Worm (Caenorhabditis elegans) whole organism, young adult: ENCODE measurements around the gene syg-1.

Experiments
- C06A6.2 ChIP-seq: fragments of 200-800 bp; sonication (Bioruptor generic); conservative IDR thresholded peaks from 2 replicates; pipeline ENCODE4 v1.3.6; 2022; ENCODE audit warnings: missing genetic modification characterization, missing compliant biosample characterization
- D2030.7 ChIP-seq: fragments of 200-800 bp; sonication (Bioruptor generic); IDR thresholded peaks from 2 replicates; pipeline ENCODE4 v1.3.6; 2022; ENCODE audit warnings: missing genetic modification reagents, missing genetic modification characterization, missing compliant biosample characterization
- F23B12.7 ChIP-seq: sonication (generic microtip); optimal IDR thresholded peaks from 2 replicates; lab custom pipeline; 2017; ENCODE audit warnings: missing genetic modification characterization, mild to moderate bottlenecking, missing compliant biosample characterization, antibody characterized with exemption, moderate library complexity; ENCODE audit not compliant: insufficient read depth
- F49E8.2 ChIP-seq: sonication (generic microtip); optimal IDR thresholded peaks from 3 replicates; lab custom pipeline; 2017; ENCODE audit warnings: missing genetic modification characterization, mild to moderate bottlenecking, missing compliant biosample characterization, antibody characterized with exemption, moderate library complexity; ENCODE audit not compliant: insufficient read depth
- F52B5.7 ChIP-seq: sonication (generic microtip); optimal IDR thresholded peaks from 2 replicates; lab custom pipeline; 2016; ENCODE audit warnings: mild to moderate bottlenecking, missing genetic modification characterization, missing compliant biosample characterization
- F57A8.1 ChIP-seq: fragments of 200-800 bp; sonication (Bioruptor generic); optimal IDR thresholded peaks from 2 replicates; lab custom pipeline; 2018; ENCODE audit warnings: mild to moderate bottlenecking, missing genetic modification characterization, moderate library complexity, missing compliant biosample characterization
- T07F8.4 ChIP-seq: sonication (generic microtip); optimal IDR thresholded peaks from 2 replicates; lab custom pipeline; 2016; ENCODE audit warnings: mild to moderate bottlenecking, missing genetic modification characterization, moderate library complexity, missing compliant biosample characterization
- T26A5.8 ChIP-seq: sonication (generic microtip); optimal IDR thresholded peaks from 2 replicates; lab custom pipeline; 2016; ENCODE audit warnings: missing genetic modification characterization, missing compliant biosample characterization
- Y53F4B.3 ChIP-seq: fragments of 200-800 bp; sonication (Bioruptor generic); IDR thresholded peaks from 2 replicates; pipeline ENCODE4 v1.3.6; 2022; ENCODE audit warnings: missing genetic modification reagents, missing genetic modification characterization, missing compliant biosample characterization
- Y56A3A.18 ChIP-seq: fragments of 200-800 bp; sonication (Bioruptor generic); IDR thresholded peaks from 2 replicates; pipeline ENCODE4 v1.3.6; 2022; ENCODE audit warnings: missing genetic modification reagents, missing genetic modification characterization, missing compliant biosample characterization
- Y79H2A.3 ChIP-seq: fragments of 200-800 bp; sonication (Bioruptor generic); conservative IDR thresholded peaks from 2 replicates; pipeline ENCODE4 v1.3.6; 2022; ENCODE audit warnings: missing genetic modification reagents, missing genetic modification characterization, missing compliant biosample characterization
- Y95B8A.8 ChIP-seq: fragments of 200-800 bp; sonication (Bioruptor generic); IDR thresholded peaks from 2 replicates; pipeline ENCODE4 v1.3.6; 2022; ENCODE audit warnings: missing genetic modification reagents, missing genetic modification characterization, missing compliant biosample characterization
- akir-1 ChIP-seq: fragments of 200-800 bp; sonication (Bioruptor generic); optimal IDR thresholded peaks from 2 replicates; lab custom pipeline; 2018; ENCODE audit warnings: mild to moderate bottlenecking, missing genetic modification characterization, moderate library complexity, missing compliant biosample characterization
- aptf-2 ChIP-seq: fragments of 200-800 bp; sonication (Bioruptor generic); conservative IDR thresholded peaks from 2 replicates; pipeline ENCODE4 v1.3.6; 2022; ENCODE audit warnings: missing genetic modification reagents, missing genetic modification characterization, missing compliant biosample characterization
- athp-1 ChIP-seq: sonication (generic microtip); optimal IDR thresholded peaks from 2 replicates; lab custom pipeline; 2017; ENCODE audit warnings: mild to moderate bottlenecking, missing genetic modification characterization, missing compliant biosample characterization
- attf-3 ChIP-seq: fragments of 200-800 bp; sonication (Bioruptor generic); conservative IDR thresholded peaks from 2 replicates; pipeline ENCODE4 v1.3.6; 2022; ENCODE audit warnings: missing genetic modification reagents, missing genetic modification characterization, missing compliant biosample characterization
- cebp-1 ChIP-seq, 2 experiments: fragments of 200-800 bp in 1 of 2; sonication (Bioruptor generic) in 1 of 2; sonication (generic microtip) in 1 of 2; IDR thresholded peaks in 1 of 2; optimal IDR thresholded peaks in 1 of 2; 2 replicates each; pipeline versions ENCODE4 v1.3.6 to Lab custom; 2017 to 2022; ENCODE audit warnings: missing compliant biosample characterization in 2 of 2, missing genetic modification characterization in 2 of 2, mild to moderate bottlenecking in 1 of 2, missing genetic modification reagents in 1 of 2, moderate library complexity in 1 of 2
- ceh-40 ChIP-seq: fragments of 200-800 bp; sonication (Bioruptor generic); IDR thresholded peaks from 2 replicates; pipeline ENCODE4 v1.3.6; 2022; ENCODE audit warnings: missing genetic modification characterization, missing compliant biosample characterization
- ceh-79 ChIP-seq: sonication (generic microtip); optimal IDR thresholded peaks from 2 replicates; lab custom pipeline; 2017; ENCODE audit warnings: mild to moderate bottlenecking, missing genetic modification characterization, missing compliant biosample characterization
- chd-7 ChIP-seq: sonication (generic microtip); optimal IDR thresholded peaks from 2 replicates; lab custom pipeline; 2016; ENCODE audit warnings: mild to moderate bottlenecking, missing genetic modification characterization, moderate library complexity, missing compliant biosample characterization
- die-1 ChIP-seq: sonication (generic microtip); optimal IDR thresholded peaks from 2 replicates; lab custom pipeline; 2016; ENCODE audit warnings: missing genotype, mild to moderate bottlenecking, missing genetic modification characterization, missing compliant biosample characterization
- dox-1 ChIP-seq: fragments of 200-800 bp; sonication (Bioruptor generic); IDR thresholded peaks from 2 replicates; pipeline ENCODE4 v1.3.6; 2022; ENCODE audit warnings: missing genetic modification reagents, missing genetic modification characterization, missing compliant biosample characterization
- ets-4 ChIP-seq: fragments of 200-800 bp; sonication (Bioruptor generic); optimal IDR thresholded peaks from 2 replicates; lab custom pipeline; 2018; ENCODE audit warnings: mild to moderate bottlenecking, missing genetic modification characterization, missing compliant biosample characterization
- fkh-3 ChIP-seq: sonication (generic microtip); optimal IDR thresholded peaks from 2 replicates; lab custom pipeline; 2016; ENCODE audit warnings: mild to moderate bottlenecking, missing genetic modification characterization, missing compliant biosample characterization
- let-607 ChIP-seq, 2 experiments: fragments of 200-800 bp in 1 of 2; sonication (Bioruptor generic) in 1 of 2; sonication (generic microtip) in 1 of 2; optimal IDR thresholded peaks; 2 replicates each; lab custom pipeline; 2016 to 2018; ENCODE audit warnings: mild to moderate bottlenecking in 2 of 2, missing compliant biosample characterization in 2 of 2, missing genetic modification characterization in 2 of 2, moderate library complexity in 2 of 2, missing genotype in 1 of 2
- lin-26 ChIP-seq: fragments of 200-800 bp; sonication (Bioruptor generic); IDR thresholded peaks from 2 replicates; pipeline ENCODE4 v1.3.6; 2022; ENCODE audit warnings: missing genetic modification reagents, missing genetic modification characterization, missing compliant biosample characterization
- mxl-1 ChIP-seq: sonication (generic microtip); optimal IDR thresholded peaks from 2 replicates; lab custom pipeline; 2016; ENCODE audit warnings: missing genetic modification characterization, missing compliant biosample characterization
- nhr-80 ChIP-seq: sonication (generic microtip); optimal IDR thresholded peaks from 2 replicates; lab custom pipeline; 2016; ENCODE audit warnings: missing genetic modification characterization, missing compliant biosample characterization
- nhr-90 ChIP-seq: sonication (generic microtip); optimal IDR thresholded peaks from 2 replicates; lab custom pipeline; 2016; ENCODE audit warnings: missing genotype, mild to moderate bottlenecking, missing genetic modification characterization, missing compliant biosample characterization
- rec-8 ChIP-seq, 2 experiments: sonication (generic microtip); optimal IDR thresholded peaks; 2 replicates each; lab custom pipeline; 2016; ENCODE audit warnings: mild to moderate bottlenecking in 2 of 2, missing genetic modification characterization in 2 of 2, missing genetic modification reagents in 2 of 2, missing genotype in 2 of 2, missing biosample characterization in 1 of 2, missing compliant biosample characterization in 1 of 2, moderate library complexity in 1 of 2
- snpc-4 ChIP-seq, 5 experiments: fragments of 150-350 bp in 1 of 5; sonication (generic microtip) in 4 of 5; optimal IDR thresholded peaks; 2 replicates each; lab custom pipeline; 2014 to 2018; ENCODE audit warnings: missing genetic modification characterization in 5 of 5, missing biosample characterization in 3 of 5, antibody characterized with exemption in 2 of 5, mild to moderate bottlenecking in 2 of 5, missing compliant biosample characterization in 2 of 5, missing genotype in 2 of 5, moderate library complexity in 2 of 5, missing genetic modification reagents in 1 of 5
- somi-1 ChIP-seq: fragments of 200-800 bp; sonication (Bioruptor generic); optimal IDR thresholded peaks from 2 replicates; lab custom pipeline; 2018; ENCODE audit warnings: mild to moderate bottlenecking, missing genetic modification characterization, missing compliant biosample characterization
- sptf-2 ChIP-seq: fragments of 200-800 bp; sonication (Bioruptor generic); optimal IDR thresholded peaks from 2 replicates; lab custom pipeline; 2018; ENCODE audit warnings: mild to moderate bottlenecking, missing genetic modification characterization, missing compliant biosample characterization
- tbp1 ChIP-seq: fragments of 200-800 bp; sonication (Bioruptor generic); optimal IDR thresholded peaks from 2 replicates; lab custom pipeline; 2018; ENCODE audit warnings: mild to moderate bottlenecking, missing genetic modification characterization, missing compliant biosample characterization
- tbx-9 ChIP-seq: sonication (generic microtip); optimal IDR thresholded peaks from 2 replicates; lab custom pipeline; 2016; ENCODE audit warnings: borderline replicate concordance, missing genetic modification characterization, inconsistent platforms, missing compliant biosample characterization
- unc-62 ChIP-seq: fragments of 150-350 bp; optimal IDR thresholded peaks from 2 replicates; lab custom pipeline; 2014; ENCODE audit warnings: missing biosample characterization, missing genetic modification reagents, missing genetic modification characterization
- xnd-1 ChIP-seq: sonication (generic microtip); optimal IDR thresholded peaks from 2 replicates; lab custom pipeline; 2016; ENCODE audit warnings: missing genotype, missing genetic modification reagents, missing genetic modification characterization, missing compliant biosample characterization
- zfh-2 ChIP-seq: fragments of 200-800 bp; sonication (Bioruptor generic); conservative IDR thresholded peaks from 2 replicates; pipeline ENCODE4 v1.3.6; 2022; ENCODE audit warnings: missing genetic modification reagents, missing genetic modification characterization, missing compliant biosample characterization
- zim-3 ChIP-seq: sonication (generic microtip); optimal IDR thresholded peaks from 2 replicates; lab custom pipeline; 2017; ENCODE audit warnings: mild to moderate bottlenecking, missing genetic modification characterization, moderate library complexity, missing compliant biosample characterization
- ztf-3 ChIP-seq: fragments of 200-800 bp; sonication (Bioruptor generic); optimal IDR thresholded peaks from 2 replicates; lab custom pipeline; 2018; ENCODE audit warnings: mild to moderate bottlenecking, missing genetic modification characterization, missing compliant biosample characterization
- ztf-6 ChIP-seq: fragments of 200-800 bp; sonication (Bioruptor generic); IDR thresholded peaks from 2 replicates; pipeline ENCODE4 v1.3.6; 2022; ENCODE audit warnings: missing genetic modification reagents, missing genetic modification characterization, missing compliant biosample characterization

syg-1 gene

DNA sequence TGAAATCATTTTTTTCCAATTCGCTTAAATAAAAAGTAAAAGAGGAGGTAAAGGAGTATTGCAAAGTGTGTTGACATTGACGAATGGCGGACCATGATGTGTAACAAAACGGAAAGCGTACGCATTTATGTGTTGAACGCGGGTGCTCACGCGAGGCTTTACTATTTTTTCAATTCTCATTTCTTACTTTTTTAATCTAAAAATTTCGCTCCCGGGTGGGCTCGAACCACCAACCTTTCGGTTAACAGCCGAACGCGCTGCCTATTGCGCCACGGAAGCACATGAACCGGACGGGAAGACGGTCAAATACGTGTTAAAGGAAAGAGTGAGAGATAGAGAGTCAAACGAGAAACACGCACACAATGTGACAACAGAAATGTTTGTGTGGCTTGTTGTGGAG lies 34.2 kb upstream of the syg-1 start (continued):
- TF ChIP-seq fkh-3 (tag; lab: Kevin White, UChicago) = peak; percentile 51
- peak; percentile 76 for TF ChIP-seq akir-1 (GFP tag; lab: Kevin White, UChicago)
- no peak for TF ChIP-seq tbx-9
- TF ChIP-seq F49E8.2 (tag; lab: Kevin White, UChicago) = peak; percentile 42
- no peak for TF ChIP-seq sptf-2 (GFP tag; lab: Kevin White, UChicago)
- 0 out of 2 replicates have a peak, but pooled peaks have one; percentile 20 for TF ChIP-seq ztf-6
- TF ChIP-seq F52B5.7 (tag; lab: Kevin White, UChicago) = peak; percentile 60
- no peak for TF ChIP-seq ztf-3 (GFP tag; lab: Kevin White, UChicago)
- peak; percentile 92; the same call in 1 of the 2 replicates for TF ChIP-seq lin-26 (GFP tag; lab: Robert Waterston, UW)
- TF ChIP-seq zim-3 = peak; percentile 72

DNA sequence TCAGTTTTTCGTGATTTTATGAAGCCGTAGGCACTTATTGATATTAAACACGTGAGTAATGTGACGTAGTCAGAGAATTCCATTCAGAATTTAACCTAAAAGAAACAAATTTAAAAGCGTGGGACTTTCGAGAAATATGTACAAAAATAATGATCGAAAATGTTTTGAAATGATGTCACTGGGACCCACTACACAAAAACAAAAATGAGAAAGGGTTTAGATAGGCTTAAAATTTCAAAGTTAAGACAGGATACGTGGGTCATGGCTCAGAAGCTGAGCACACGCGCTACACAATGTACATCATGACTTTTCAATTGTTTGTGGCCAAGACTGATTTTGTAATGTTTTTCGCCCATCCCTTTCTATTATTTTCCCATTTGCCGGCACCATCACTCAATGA lies 33.8 kb upstream of the syg-1 start, which contains the start of gene smvt-1:
Gene smvt-1, minus strand, starts transcription at position 101 of the 400 bp plus-strand sequence.
- TF ChIP-seq xnd-1 (tag; lab: Kevin White, UChicago) = no peak
- TF ChIP-seq C06A6.2 (GFP tag; lab: Robert Waterston, UW) = no peak
- TF ChIP-seq, all 124 proteins: peak for 0

DNA sequence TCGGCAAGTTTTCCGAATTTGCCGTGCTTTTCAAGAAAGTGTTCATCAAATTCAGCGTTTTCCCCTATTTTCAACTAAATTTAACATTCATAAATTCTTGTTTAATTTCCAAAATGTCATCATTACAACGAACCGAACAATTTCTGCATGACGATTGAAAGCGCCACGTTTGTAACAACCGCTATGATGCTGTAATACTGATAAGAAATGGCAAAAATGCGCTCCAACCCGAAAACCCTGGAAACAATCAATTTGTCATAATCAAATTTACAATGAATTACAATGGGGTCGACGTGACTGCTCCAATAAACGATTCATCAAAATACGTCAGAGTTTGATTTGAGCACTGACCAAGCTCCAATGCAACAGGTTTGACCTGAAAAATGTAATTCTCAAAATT lies 29.5 kb upstream of the syg-1 start:
- TF ChIP-seq T07F8.4 (tag; lab: Kevin White, UChicago) (no peak), let-607 (tag; optimal IDR thresholded peaks at IDR 0.05; lab: Kevin White, UChicago) (peak in 1 of 2 experiments; percentile 7), unc-62 (GFP tag; lab: Kevin White, UChicago) (no peak), die-1 (tag; lab: Kevin White, UChicago) (no peak), Y53F4B.3 (GFP tag; lab: Robert Waterston, UW) (no peak), aptf-2 (GFP tag; lab: Robert Waterston, UW) (no peak), F23B12.7 (tag; lab: Kevin White, UChicago) (no peak), chd-7 (no peak), mxl-1 (tag; lab: Kevin White, UChicago) (no peak), F52B5.7 (tag; lab: Kevin White, UChicago) (no peak), Y56A3A.18 (GFP tag; lab: Robert Waterston, UW) (no peak), D2030.7 (no peak), athp-1 (tag; lab: Kevin White, UChicago) (no peak), dox-1 (0 out of 2 replicates have a peak, but pooled peaks have one; percentile 38), nhr-80 (tag; lab: Kevin White, UChicago) (peak; percentile 75), snpc-4 (GFP tag; optimal IDR thresholded peaks at IDR 0.05; lab: Kevin White, UChicago) (no peak), snpc-4 (tag; optimal IDR thresholded peaks at IDR 0.05; lab: Kevin White, UChicago) (no peak)

DNA sequence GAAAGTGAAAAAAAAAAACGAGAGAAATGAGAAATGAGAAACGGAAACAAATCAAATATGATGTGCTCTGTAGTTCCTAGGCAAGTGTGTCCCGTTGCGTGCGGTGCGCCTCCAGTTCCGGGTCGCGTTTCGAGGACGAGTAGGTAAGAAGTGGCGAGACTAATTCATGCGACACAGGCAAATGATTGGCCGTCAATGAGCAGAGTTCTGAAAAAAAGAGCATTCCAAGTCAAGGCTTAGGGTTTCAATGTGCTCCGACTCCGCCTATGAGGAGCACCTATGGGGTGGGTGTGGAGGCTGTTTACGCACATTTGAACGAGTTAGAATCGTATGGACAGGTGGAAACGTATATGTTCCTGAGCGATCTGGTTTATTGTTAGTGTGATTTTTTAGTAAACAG lies 28.2 kb upstream of the syg-1 start:
- TF ChIP-seq rec-8 (tag; optimal IDR thresholded peaks at IDR 0.05; lab: Kevin White, UChicago) (no peak), T26A5.8 (tag; lab: Kevin White, UChicago) (no peak), Y79H2A.3 (GFP tag; lab: Robert Waterston, UW) (no peak), unc-62 (GFP tag; lab: Kevin White, UChicago) (no peak), ceh-40 (GFP tag; lab: Robert Waterston, UW) (no peak), Y56A3A.18 (GFP tag; lab: Robert Waterston, UW) (no peak), tbp1 (GFP tag; lab: Kevin White, UChicago) (peak; percentile 2), cebp-1 (GFP tag; IDR thresholded peaks at IDR 0.05; lab: Robert Waterston, UW) (no peak), cebp-1 (tag; optimal IDR thresholded peaks at IDR 0.05; lab: Kevin White, UChicago) (peak; percentile 24), somi-1 (GFP tag; lab: Kevin White, UChicago) (no peak), nhr-80 (tag; lab: Kevin White, UChicago) (peak; percentile 93), nhr-90 (peak; percentile 15), ceh-79 (tag; lab: Kevin White, UChicago) (no peak), ets-4 (GFP tag; lab: Kevin White, UChicago) (peak; percentile 82), Y95B8A.8 (0 out of 2 replicates have a peak, but pooled peaks have one; percentile 23), F57A8.1 (no peak), zfh-2 (GFP tag; lab: Robert Waterston, UW) (no peak; the same call in 1 of the 2 replicates), dox-1 (peak; percentile 64), attf-3 (GFP tag; lab: Robert Waterston, UW) (no peak)
